Worm (Caenorhabditis elegans): ENCODE measurements around the gene wrb-1.
"Not testable (repeated sequence)": the region's sequence is repeated elsewhere in the genome, so short reads cannot be mapped to it uniquely, and the experiment has no call there.

DNA sequence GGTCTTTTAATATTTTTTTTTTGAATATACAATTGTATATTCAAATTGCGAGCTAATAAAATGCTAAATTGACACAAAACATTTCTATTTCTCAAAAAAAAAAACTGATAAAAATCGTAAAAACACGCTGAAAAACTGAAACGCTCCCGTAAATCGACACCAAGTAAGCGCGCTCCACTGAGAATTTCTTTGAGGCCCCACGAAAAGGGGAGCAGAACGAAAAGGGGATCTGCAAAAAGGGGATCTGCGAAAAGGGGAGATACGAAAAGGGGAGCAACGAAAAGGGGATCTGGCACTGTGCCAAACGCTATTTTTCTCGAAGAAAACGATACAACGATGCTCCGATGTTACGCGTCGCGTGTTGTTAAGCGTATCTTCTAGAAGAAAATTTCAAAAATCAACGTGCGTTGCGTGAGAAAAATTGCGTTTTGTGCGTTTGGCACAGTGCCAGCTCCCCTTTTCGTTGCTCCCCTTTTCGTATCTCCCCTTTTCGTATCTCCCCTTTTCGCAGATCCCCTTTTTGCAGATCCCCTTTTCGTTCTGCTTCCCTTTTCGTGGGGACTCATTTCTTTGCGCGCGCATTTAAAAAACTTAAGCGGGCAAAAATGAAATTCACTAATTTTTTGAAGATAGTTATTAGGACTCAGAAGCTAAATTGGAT lies 1.3 kb downstream of the wrb-1 start:
- not testable (repeated sequence) for TF ChIP-seq snpc-4 (tag; optimal IDR thresholded peaks at IDR 0.05); pha-4 (tag; optimal IDR thresholded peaks at IDR 0.05); ceh-43 (GFP tag; optimal IDR thresholded peaks at IDR 0.05); nhr-237 (tag; optimal IDR thresholded peaks at IDR 0.05); nhr-12 (tag; optimal IDR thresholded peaks at IDR 0.05); nhr-28 (tag; optimal IDR thresholded peaks at IDR 0.05); unc-62 (GFP tag; optimal IDR thresholded peaks at IDR 0.05); ztf-11 (tag; optimal IDR thresholded peaks at IDR 0.05)
- TF ChIP-seq mep-1 (tag; optimal IDR thresholded peaks at IDR 0.05) (peak; percentile 4), cnd-1 (tag; optimal IDR thresholded peaks at IDR 0.05) (peak; percentile 23)

Data from whole organism, mixed stage, embryonic.